Fruit fly (Drosophila melanogaster) S2 (cell line): ENCODE results near the gene Strip.

Experiments used
- CG8478 ChIP-seq: fragments of >200 bp; optimal IDR thresholded peaks from 2 replicates; lab custom pipeline; 2018
- CTCF ChIP-seq, 2 experiments: fragments of >200 bp; optimal IDR thresholded peaks; 2 replicates each; lab custom pipeline; 2018

Gene Strip

DNA sequence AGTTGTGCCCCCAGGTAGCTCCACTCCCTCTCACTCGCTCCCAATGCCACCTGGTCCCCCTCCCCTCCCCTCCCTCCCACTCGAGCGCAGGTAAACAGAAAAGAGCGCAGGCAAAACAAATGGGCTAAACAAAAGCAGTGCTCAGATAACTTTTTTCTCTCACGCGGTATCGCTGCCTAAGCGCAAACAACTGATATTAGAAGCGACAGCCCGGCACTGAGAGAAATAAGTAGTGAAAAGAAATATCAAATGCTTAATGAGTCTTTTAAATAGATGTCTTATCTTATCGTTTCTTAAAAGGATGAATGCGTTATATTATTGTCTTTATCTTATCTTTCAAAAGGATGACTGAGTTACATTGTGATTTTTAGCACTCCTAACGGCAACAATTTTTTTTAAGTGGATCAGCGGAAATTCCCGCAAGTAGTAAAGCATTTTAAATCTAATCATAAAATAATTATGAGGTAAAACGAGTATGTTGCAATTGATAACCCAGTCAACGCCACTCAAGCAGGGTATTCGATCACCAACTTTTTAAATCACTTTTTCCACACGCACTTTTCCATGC lies 27.4 kb downstream of the Strip start:
- TF ChIP-seq CTCF (optimal IDR thresholded peaks at IDR 0.05; lab: Kevin White, UChicago) (no peak), CG8478 (lab: Kevin White, UChicago) (no peak)

dm6 chr3L:3300345-3300744 lies 28.3 kb downstream of the Strip start:
- TF ChIP-seq CTCF (optimal IDR thresholded peaks at IDR 0.05; lab: Kevin White, UChicago) (no peak), CG8478 (lab: Kevin White, UChicago) (no peak)

DNA sequence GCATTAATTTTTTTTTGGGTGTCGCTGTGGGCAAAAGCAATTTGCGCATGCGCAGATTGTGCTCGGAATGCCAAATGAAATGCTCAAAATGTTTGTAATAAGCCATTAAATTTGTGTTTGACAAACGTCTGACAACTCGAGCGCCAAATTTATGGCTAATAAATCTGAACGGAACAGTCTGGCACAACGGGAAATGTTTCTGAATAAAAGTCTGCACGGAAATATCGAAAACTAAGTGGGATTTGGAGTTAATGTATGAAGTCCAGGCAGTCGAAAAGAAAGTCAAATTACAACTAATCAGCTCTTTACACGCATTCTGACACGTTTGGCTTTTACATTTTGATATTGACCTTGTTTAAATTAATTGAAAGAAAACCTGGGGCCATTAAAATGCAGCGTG lies 37.5 kb downstream of the Strip start, which contains the start of gene CG12009:
Gene CG12009, plus strand, starts transcription at position 301 of the 400 bp plus-strand sequence.
- TF ChIP-seq CTCF (optimal IDR thresholded peaks at IDR 0.05; lab: Kevin White, UChicago) (no peak), CG8478 (lab: Kevin White, UChicago) (no peak)

- no peak for TF ChIP-seq CG8478 (lab: Kevin White, UChicago)
- TF ChIP-seq CTCF (optimal IDR thresholded peaks at IDR 0.05; lab: Kevin White, UChicago): peak; percentile 75 to 90
Observed at dm6 chr3L:3288414-3288813, 40.3 kb downstream of the Strip start.

DNA sequence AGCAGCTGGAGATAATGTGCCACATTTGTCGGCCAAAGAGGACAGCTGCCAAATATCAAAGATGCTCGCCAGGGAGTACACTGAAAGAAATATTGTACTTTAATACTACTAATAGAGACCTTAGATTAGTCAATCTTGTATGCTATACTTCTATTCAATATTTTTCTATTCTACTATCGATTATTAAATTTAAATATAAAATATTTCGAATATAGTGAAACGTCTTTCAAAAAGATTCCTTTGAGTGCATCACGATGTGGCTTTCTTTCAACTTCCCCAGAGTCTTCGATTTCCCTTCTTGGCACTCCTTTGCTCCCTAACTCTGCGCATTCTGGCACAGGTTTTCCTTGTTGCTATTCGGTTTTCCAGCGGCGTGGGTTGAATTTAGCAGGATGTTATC lies 43.8 kb downstream of the Strip start:
- TF ChIP-seq CTCF (optimal IDR thresholded peaks at IDR 0.05; lab: Kevin White, UChicago) (no peak), CG8478 (lab: Kevin White, UChicago) (no peak)

DNA sequence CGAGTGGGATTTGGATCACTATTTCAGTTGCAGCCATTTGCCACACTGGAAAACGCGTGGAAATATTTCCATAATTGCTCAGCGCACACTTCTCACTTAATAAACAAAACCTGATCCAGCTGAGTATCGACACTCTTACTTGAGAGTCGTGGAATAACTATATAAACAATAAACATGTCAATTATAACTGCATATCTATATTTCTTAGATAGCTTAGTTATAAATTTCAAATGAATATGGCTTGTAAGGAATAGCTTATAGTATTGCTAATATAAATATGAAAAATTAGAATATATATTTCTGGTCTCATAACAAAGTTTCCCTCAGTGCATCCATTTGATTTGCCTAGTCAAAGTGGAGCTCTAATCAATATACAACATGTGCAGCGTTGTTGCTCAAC lies 45.4 kb downstream of the Strip start:
- no peak for TF ChIP-seq CG8478 (lab: Kevin White, UChicago)
- no peak for TF ChIP-seq CTCF (optimal IDR thresholded peaks at IDR 0.05; lab: Kevin White, UChicago)

DNA sequence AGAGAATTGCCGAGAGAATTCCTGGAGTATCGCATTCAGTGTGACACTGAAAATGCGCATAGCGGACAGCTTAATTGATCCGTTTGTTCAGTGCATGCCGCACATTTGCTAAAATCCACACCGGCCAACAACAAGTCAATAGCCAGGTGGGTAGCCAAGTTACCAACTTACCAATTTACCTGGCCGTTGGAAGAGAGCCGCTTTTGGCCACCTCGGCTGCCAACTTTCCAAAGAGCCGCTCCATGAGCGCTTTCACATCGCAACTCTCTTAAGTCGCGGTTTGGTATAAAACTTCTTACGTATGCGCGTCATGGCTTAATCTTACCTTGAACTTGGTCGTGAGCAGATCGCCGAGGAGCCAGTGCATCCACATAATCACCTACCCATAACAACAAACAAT lies 48.7 kb downstream of the Strip start, which contains the start of gene CG12017:
Gene CG12017, plus strand, starts transcription at position 310 of the 400 bp plus-strand sequence.
- TF ChIP-seq CTCF (optimal IDR thresholded peaks at IDR 0.05; lab: Kevin White, UChicago) (no peak), CG8478 (lab: Kevin White, UChicago) (no peak)

dm6 chr3L:3276930-3277329 lies 51.7 kb downstream of the Strip start:
- TF ChIP-seq CG8478 (lab: Kevin White, UChicago): no peak
- peak; percentile 46 to 66 for TF ChIP-seq CTCF (optimal IDR thresholded peaks at IDR 0.05; lab: Kevin White, UChicago)

- TF ChIP-seq CG8478 (lab: Kevin White, UChicago) (no peak), CTCF (optimal IDR thresholded peaks at IDR 0.05; lab: Kevin White, UChicago) (no peak)
Observed at dm6 chr3L:3274463-3275177, 54.1 kb downstream of the Strip start.
